Worm (Caenorhabditis elegans): ENCODE results near the gene unc-6.
A peak's percentile ranks its signal among the peaks of the same experiment; 100 is the strongest.

ce11 chrX:6934453-6934852 lies 45.0 kb downstream of the unc-6 start:
- no peak for TF ChIP-seq nhr-237 (tag; optimal IDR thresholded peaks at IDR 0.05)
- no peak for TF ChIP-seq snpc-4 (tag; optimal IDR thresholded peaks at IDR 0.05)
- no peak for TF ChIP-seq lin-39 (tag; optimal IDR thresholded peaks at IDR 0.05)
- TF ChIP-seq nhr-77 (tag; optimal IDR thresholded peaks at IDR 0.05), result no peak
- TF ChIP-seq blmp-1 (tag; optimal IDR thresholded peaks at IDR 0.05; ENCODE audit: insufficient read depth), result peak; percentile 98
- no peak for TF ChIP-seq nhr-23 (tag; optimal IDR thresholded peaks at IDR 0.05)
- TF ChIP-seq skn-1 (tag; optimal IDR thresholded peaks at IDR 0.05), result no peak
- no peak for TF ChIP-seq ama-1 (optimal IDR thresholded peaks at IDR 0.05)
- no peak for TF ChIP-seq mdl-1 (tag; optimal IDR thresholded peaks at IDR 0.05)
- no peak for TF ChIP-seq elt-3 (tag; optimal IDR thresholded peaks at IDR 0.05)
- no peak for TF ChIP-seq unc-39 (tag; optimal IDR thresholded peaks at IDR 0.05)
- no peak for TF ChIP-seq unc-62 (GFP tag; optimal IDR thresholded peaks at IDR 0.05)
